Fruit fly (Drosophila melanogaster) whole organism, embryonic: Measurements from ENCODE around the gene CG33124.

ENCODE experiments used
- Aef1 ChIP-seq: fragments of 200-800 bp; sonication (Bioruptor generic); IDR thresholded peaks from 3 replicates; pipeline ENCODE4 v1.3.6; 2022; ENCODE audit warnings: missing biosample characterization, missing genetic modification characterization
- C15 ChIP-seq: fragments of 200-800 bp; sonication (Bioruptor generic); IDR thresholded peaks from 3 replicates; pipeline ENCODE4 v1.3.6; 2022; ENCODE audit warnings: missing biosample characterization, missing genetic modification characterization
- CG12769 ChIP-seq: fragments of 200-800 bp; sonication (Bioruptor generic); optimal IDR thresholded peaks from 2 replicates; lab custom pipeline; 2019; ENCODE audit warnings: missing biosample characterization, mild to moderate bottlenecking, missing genetic modification characterization, moderate library complexity
- CG17385 ChIP-seq: fragments of 200-800 bp; sonication (Bioruptor generic); optimal IDR thresholded peaks from 3 replicates; lab custom pipeline; 2018; ENCODE audit warnings: missing biosample characterization, mild to moderate bottlenecking, missing genetic modification characterization
- CG1832 ChIP-seq: fragments of 200-800 bp; sonication (Bioruptor generic); optimal IDR thresholded peaks from 2 replicates; lab custom pipeline; 2017; ENCODE audit warnings: missing biosample characterization, mild to moderate bottlenecking, missing genetic modification characterization, inconsistent platforms
- CG2120 ChIP-seq: fragments of 200-800 bp; sonication (Bioruptor generic); optimal IDR thresholded peaks from 3 replicates; lab custom pipeline; 2016; ENCODE audit warnings: missing biosample characterization, missing genetic modification characterization
- CG2199 ChIP-seq: fragments of 200-800 bp; sonication (Bioruptor generic); IDR thresholded peaks from 3 replicates; pipeline ENCODE4 v1.3.6; 2022; ENCODE audit warnings: missing biosample characterization, missing genetic modification characterization
- CG2889 ChIP-seq: fragments of 200-800 bp; sonication (Bioruptor generic); IDR thresholded peaks from 3 replicates; pipeline ENCODE4 v1.3.6; 2022; ENCODE audit warnings: missing biosample characterization, missing genetic modification characterization
- CG3163 ChIP-seq: fragments of 200-800 bp; sonication (Bioruptor generic); optimal IDR thresholded peaks from 3 replicates; lab custom pipeline; 2016; ENCODE audit warnings: missing biosample characterization, missing genetic modification characterization
- CG4707 ChIP-seq: fragments of 200-800 bp; sonication (Bioruptor generic); optimal IDR thresholded peaks from 2 replicates; lab custom pipeline; 2018; ENCODE audit warnings: missing biosample characterization, mild to moderate bottlenecking, missing genetic modification characterization, moderate library complexity
- CG5245 ChIP-seq: fragments of 200-800 bp; sonication (Bioruptor generic); optimal IDR thresholded peaks from 3 replicates; lab custom pipeline; 2016; ENCODE audit warnings: missing biosample characterization, missing genetic modification characterization
- CG8478 ChIP-seq: fragments of >200 bp; optimal IDR thresholded peaks from 2 replicates; lab custom pipeline; 2018
- CG8944 ChIP-seq: fragments of 200-800 bp; sonication (Bioruptor generic); optimal IDR thresholded peaks from 3 replicates; lab custom pipeline; 2016; ENCODE audit warnings: missing biosample characterization, missing genetic modification characterization
- CG9437 ChIP-seq: fragments of 200-800 bp; sonication (Bioruptor generic); optimal IDR thresholded peaks from 2 replicates; lab custom pipeline; 2018; ENCODE audit warnings: missing biosample characterization, mild to moderate bottlenecking, missing genetic modification characterization
- CG9609 ChIP-seq: fragments of 200-800 bp; sonication (Bioruptor generic); optimal IDR thresholded peaks from 3 replicates; lab custom pipeline; 2016; ENCODE audit warnings: missing biosample characterization, missing genetic modification characterization
- CkIIα-i1 ChIP-seq: fragments of 200-800 bp; sonication (Bioruptor generic); IDR thresholded peaks from 2 replicates; pipeline ENCODE4 v1.3.6; 2022; ENCODE audit warnings: missing biosample characterization, missing genetic modification characterization
- Drgx ChIP-seq: fragments of 200-800 bp; sonication (Bioruptor generic); IDR thresholded peaks from 2 replicates; pipeline ENCODE4 v1.3.6; 2022; ENCODE audit warnings: missing biosample characterization, missing genetic modification characterization
- Eip74EF ChIP-seq, 2 experiments: fragments of 200-800 bp in 1 of 2; fragments of >200 bp in 1 of 2; sonication (Bioruptor generic) in 1 of 2; optimal IDR thresholded peaks; 2 replicates each; lab custom pipeline; 2017 to 2019; ENCODE audit warnings: missing biosample characterization in 2 of 2, missing genetic modification characterization in 2 of 2, mild to moderate bottlenecking in 1 of 2, moderate library complexity in 1 of 2
- Ets65A ChIP-seq: fragments of 200-800 bp; sonication (Bioruptor generic); peaks from one replicate; lab custom pipeline; 2016; ENCODE audit warnings: missing biosample characterization, missing genetic modification characterization
- Ets97D ChIP-seq: fragments of 200-800 bp; sonication (Bioruptor generic); optimal IDR thresholded peaks from 3 replicates; lab custom pipeline; 2016; ENCODE audit warnings: missing biosample characterization, missing genetic modification characterization
- Hr39 ChIP-seq: fragments of >200 bp; optimal IDR thresholded peaks from 2 replicates; lab custom pipeline; 2017
- Hr78 ChIP-seq, 2 experiments: fragments of 200-800 bp in 1 of 2; fragments of >200 bp in 1 of 2; sonication (Bioruptor generic) in 1 of 2; optimal IDR thresholded peaks; 2 replicates each; lab custom pipeline; 2017 to 2019; ENCODE audit warnings: missing biosample characterization in 2 of 2, missing genetic modification characterization in 2 of 2, mild to moderate bottlenecking in 1 of 2, moderate library complexity in 1 of 2
- MBD-R2 ChIP-seq: fragments of 200-800 bp; sonication (Bioruptor generic); IDR thresholded peaks from 2 replicates; pipeline ENCODE4 v1.3.6; 2022; ENCODE audit warnings: missing biosample characterization, missing genetic modification characterization
- Mes4 ChIP-seq: fragments of 200-800 bp; sonication (Bioruptor generic); optimal IDR thresholded peaks from 2 replicates; lab custom pipeline; 2016; ENCODE audit warnings: missing biosample characterization, missing genetic modification characterization
- Nf-YC ChIP-seq: fragments of 200-800 bp; optimal IDR thresholded peaks from 3 replicates; lab custom pipeline; 2019; ENCODE audit warnings: missing biosample characterization, mild to moderate bottlenecking, missing genetic modification characterization, moderate library complexity
- Pdp1 ChIP-seq, 2 experiments: fragments of 200-800 bp; sonication (Bioruptor generic); optimal IDR thresholded peaks; 3 replicates each; lab custom pipeline; 2016; ENCODE audit warnings: missing biosample characterization in 2 of 2, missing genetic modification characterization in 2 of 2, mild to moderate bottlenecking in 1 of 2, moderate library complexity in 1 of 2
- Rfx ChIP-seq: fragments of 200-800 bp; sonication (Bioruptor generic); IDR thresholded peaks from 2 replicates; pipeline ENCODE4 v1.3.6; 2022; ENCODE audit warnings: missing biosample characterization, missing genetic modification characterization
- Scr ChIP-seq: fragments of 200-800 bp; sonication (Bioruptor generic); IDR thresholded peaks from 2 replicates; pipeline ENCODE4 v1.3.6; 2022; ENCODE audit warnings: missing biosample characterization, missing genetic modification characterization; ENCODE audit not compliant: partially characterized antibody
- aop ChIP-seq: fragments of 200-800 bp; sonication (Bioruptor generic); IDR thresholded peaks from 2 replicates; pipeline ENCODE4 v1.3.6; 2022; ENCODE audit warnings: missing biosample characterization, missing genetic modification characterization
- ap ChIP-seq: fragments of 200-800 bp; sonication (Bioruptor generic); IDR thresholded peaks from 2 replicates; pipeline ENCODE4 v1.3.6; 2022; ENCODE audit warnings: missing biosample characterization, missing genetic modification characterization
- bbx ChIP-seq: fragments of 200-800 bp; sonication (Bioruptor generic); IDR thresholded peaks from 2 replicates; pipeline ENCODE4 v1.3.6; 2022; ENCODE audit warnings: missing biosample characterization, missing genetic modification characterization; ENCODE audit not compliant: partially characterized antibody
- chinmo ChIP-seq: fragments of 200-800 bp; sonication (Bioruptor generic); IDR thresholded peaks from 4 replicates; pipeline ENCODE4 v1.3.6; 2022; ENCODE audit warnings: missing biosample characterization, missing genetic modification characterization; ENCODE audit not compliant: partially characterized antibody
- chm ChIP-seq: fragments of 200-800 bp; sonication (Bioruptor generic); IDR thresholded peaks from 2 replicates; pipeline ENCODE4 v1.3.6; 2022; ENCODE audit warnings: missing biosample characterization, missing genetic modification characterization
- chn ChIP-seq: fragments of 200-800 bp; sonication (Bioruptor generic); optimal IDR thresholded peaks from 2 replicates; lab custom pipeline; 2016; ENCODE audit warnings: missing biosample characterization, missing genetic modification characterization
- ci ChIP-seq: fragments of 200-800 bp; sonication (Bioruptor generic); IDR thresholded peaks from 3 replicates; pipeline ENCODE4 v1.3.6; 2022; ENCODE audit warnings: missing biosample characterization, missing genetic modification characterization
- crol ChIP-seq: fragments of 200-800 bp; sonication (Bioruptor generic); IDR thresholded peaks from 2 replicates; pipeline ENCODE4 v1.3.6; 2022; ENCODE audit warnings: missing biosample characterization, missing genetic modification characterization
- eyg ChIP-seq: fragments of 200-800 bp; sonication (Bioruptor generic); optimal IDR thresholded peaks from 3 replicates; lab custom pipeline; 2016; ENCODE audit warnings: missing biosample characterization, missing genetic modification characterization
- kni ChIP-seq: fragments of 200-800 bp; sonication (Bioruptor generic); optimal IDR thresholded peaks from 3 replicates; lab custom pipeline; 2017; ENCODE audit warnings: mild to moderate bottlenecking, missing biosample characterization, missing genetic modification reagents, missing genetic modification characterization
- knrl ChIP-seq: fragments of 200-800 bp; sonication (Bioruptor generic); IDR thresholded peaks from 3 replicates; pipeline ENCODE4 v1.3.6; 2022; ENCODE audit warnings: missing biosample characterization, missing genetic modification characterization; ENCODE audit not compliant: partially characterized antibody
- nom ChIP-seq: fragments of 200-800 bp; sonication (Bioruptor generic); optimal IDR thresholded peaks from 2 replicates; lab custom pipeline; 2017; ENCODE audit warnings: missing biosample characterization, missing genetic modification characterization, mild to moderate bottlenecking, moderate library complexity, missing genetic modification reagents
- oc ChIP-seq: fragments of 200-800 bp; sonication (Bioruptor generic); optimal IDR thresholded peaks from 2 replicates; lab custom pipeline; 2018; ENCODE audit warnings: missing biosample characterization, mild to moderate bottlenecking, missing genetic modification characterization, moderate library complexity
- pros ChIP-seq: fragments of 200-800 bp; sonication (Bioruptor generic); optimal IDR thresholded peaks from 3 replicates; lab custom pipeline; 2019; ENCODE audit warnings: missing biosample characterization, mild to moderate bottlenecking, missing genetic modification characterization, moderate library complexity
- rib ChIP-seq: fragments of 200-800 bp; sonication (Bioruptor generic); IDR thresholded peaks from 2 replicates; pipeline ENCODE4 v1.3.6; 2022; ENCODE audit warnings: missing biosample characterization, missing genetic modification characterization
- sd ChIP-seq: fragments of 200-800 bp; sonication (Bioruptor generic); optimal IDR thresholded peaks from 3 replicates; lab custom pipeline; 2018; ENCODE audit warnings: missing biosample characterization, mild to moderate bottlenecking, missing genetic modification characterization, moderate library complexity
- sens ChIP-seq: fragments of 200-800 bp; sonication (Bioruptor generic); peaks from one replicate; lab custom pipeline; 2016; ENCODE audit warnings: missing biosample characterization, missing genetic modification characterization
- vvl ChIP-seq: fragments of 200-800 bp; sonication (Bioruptor generic); IDR thresholded peaks from 2 replicates; pipeline ENCODE4 v1.3.6; 2022; ENCODE audit warnings: missing biosample characterization, missing genetic modification characterization

Gene CG33124

dm6 chr2L:2175930-2176643 lies 32.8 kb downstream of the CG33124 start (continued):
- TF ChIP-seq Ets65A: no peak

- TF ChIP-seq pros (GFP tag; lab: Kevin White, UChicago) (peak; percentile 30), sd (peak; percentile 86), kni (GFP tag; lab: Kevin White, UChicago) (peak; percentile 61), sens (GFP tag; lab: Kevin White, UChicago) (peak; percentile 83), eyg (GFP tag; lab: Kevin White, UChicago) (no peak), CG2199 (GFP tag; lab: Robert Waterston, UW) (peak; percentile 74; the same call in 1 of the 3 replicates), chm (GFP tag; lab: Robert Waterston, UW) (no peak), Drgx (0 out of 2 replicates have a peak, but pooled peaks have one; percentile 45), chinmo (GFP tag; lab: Robert Waterston, UW) (peak; percentile 80; the same call in 3 of the 4 replicates), CG8944 (GFP tag; lab: Kevin White, UChicago) (no peak), Ets97D (no peak), MBD-R2 (GFP tag; lab: Robert Waterston, UW) (0 out of 2 replicates have a peak, but pooled peaks have one; percentile 3), CG17385 (peak; percentile 71), CG8478 (peak; percentile 78), oc (tag; lab: Kevin White, UChicago) (peak; percentile 63), C15 (GFP tag; lab: Robert Waterston, UW) (no peak), Hr39 (no peak), CG2120 (peak; percentile 29), Eip74EF (GFP tag; optimal IDR thresholded peaks at IDR 0.05; lab: Kevin White, UChicago) (peak in 1 of 2 experiments; percentile 94), Pdp1 (GFP tag; optimal IDR thresholded peaks at IDR 0.05; lab: Kevin White, UChicago) (peak in 1 of 2 experiments; percentile 1), Aef1 (peak; percentile 22; the same call in 1 of the 3 replicates), CG1832 (GFP tag; lab: Kevin White, UChicago) (peak; percentile 74), CG5245 (GFP tag; lab: Kevin White, UChicago) (no peak), Scr (GFP tag; lab: Robert Waterston, UW) (0 out of 2 replicates have a peak, but pooled peaks have one; percentile 18), aop (peak; percentile 92), CG12769 (tag; lab: Kevin White, UChicago) (peak; percentile 81), Mes4 (GFP tag; lab: Kevin White, UChicago) (no peak), bbx (GFP tag; lab: Robert Waterston, UW) (0 out of 2 replicates have a peak, but pooled peaks have one; percentile 28), rib (GFP tag; lab: Robert Waterston, UW) (peak; percentile 33; the same call in 1 of the 2 replicates), CG4707 (GFP tag; lab: Kevin White, UChicago) (peak; percentile 18), crol (GFP tag; lab: Robert Waterston, UW) (peak; percentile 84), CG9437 (GFP tag; lab: Kevin White, UChicago) (peak; percentile 74), chn (peak; percentile 21), CG2889 (GFP tag; lab: Robert Waterston, UW) (no peak), ap (no peak), vvl (GFP tag; lab: Robert Waterston, UW) (peak; percentile 58), Hr78 (GFP tag; optimal IDR thresholded peaks at IDR 0.05; lab: Kevin White, UChicago) (peak in 1 of 2 experiments; percentile 54), CkIIα-i1 (no peak), Nf-YC (tag; lab: Kevin White, UChicago) (no peak), knrl (0 out of 3 replicates have a peak, but pooled peaks have one; percentile 11), CG9609 (GFP tag; lab: Kevin White, UChicago) (no peak), Rfx (GFP tag; lab: Robert Waterston, UW) (0 out of 2 replicates have a peak, but pooled peaks have one; percentile 4), ci (GFP tag; lab: Robert Waterston, UW) (0 out of 3 replicates have a peak, but pooled peaks have one; percentile 32), CG3163 (GFP tag; lab: Kevin White, UChicago) (peak; percentile 85), nom (GFP tag; lab: Kevin White, UChicago) (peak; percentile 49)
Measured at dm6 chr2L:2175090-2175830, 33.6 kb downstream of the CG33124 start.
